Fruit fly (Drosophila melanogaster) whole organism, prepupa: ENCODE measurements around the gene CG3009.

Experiments used
- Blimp-1 ChIP-seq: fragments of 200-800 bp; sonication (Bioruptor generic); optimal IDR thresholded peaks from 3 replicates; lab custom pipeline; 2017; ENCODE audit warnings: missing biosample characterization, missing genetic modification characterization, mild to moderate bottlenecking, moderate library complexity, missing genetic modification reagents
- CG10631 ChIP-seq: fragments of 200-800 bp; sonication (Bioruptor generic); optimal IDR thresholded peaks from 2 replicates; lab custom pipeline; 2016; ENCODE audit warnings: missing biosample characterization, missing genetic modification characterization
- CG10669 ChIP-seq: fragments of 200-800 bp; sonication (Bioruptor generic); optimal IDR thresholded peaks from 3 replicates; lab custom pipeline; 2018; ENCODE audit warnings: missing biosample characterization, mild to moderate bottlenecking, missing genetic modification characterization, moderate library complexity
- CG11294 ChIP-seq: fragments of 200-800 bp; sonication (Bioruptor generic); IDR thresholded peaks from 2 replicates; pipeline ENCODE4 v1.3.6; 2022; ENCODE audit warnings: missing biosample characterization, missing genetic modification characterization
- CG11762 ChIP-seq: fragments of 200-800 bp; sonication (Bioruptor generic); optimal IDR thresholded peaks from 3 replicates; lab custom pipeline; 2016; ENCODE audit warnings: missing biosample characterization, missing genetic modification characterization; ENCODE audit not compliant: insufficient read depth
- CG11902 ChIP-seq: fragments of 200-800 bp; sonication (Bioruptor generic); optimal IDR thresholded peaks from 3 replicates; lab custom pipeline; 2016; ENCODE audit warnings: missing biosample characterization, missing genetic modification characterization
- CG15336 ChIP-seq: fragments of 200-800 bp; sonication (Bioruptor generic); IDR thresholded peaks from 2 replicates; pipeline ENCODE4 v1.3.6; 2022; ENCODE audit warnings: missing biosample characterization, missing genetic modification characterization
- CG1621 ChIP-seq: fragments of 200-800 bp; sonication (Bioruptor generic); optimal IDR thresholded peaks from 3 replicates; lab custom pipeline; 2018; ENCODE audit warnings: missing biosample characterization, mild to moderate bottlenecking, missing genetic modification characterization
- CG16779 ChIP-seq: fragments of 200-800 bp; sonication (Bioruptor generic); optimal IDR thresholded peaks from 3 replicates; lab custom pipeline; 2017; ENCODE audit warnings: missing biosample characterization, mild to moderate bottlenecking, missing genetic modification characterization
- CG3032 ChIP-seq: fragments of 200-800 bp; optimal IDR thresholded peaks from 2 replicates; lab custom pipeline; 2019; ENCODE audit warnings: missing biosample characterization, mild to moderate bottlenecking, missing genetic modification characterization, moderate library complexity
- CG31627 ChIP-seq: fragments of 200-800 bp; sonication (Bioruptor generic); optimal IDR thresholded peaks from 3 replicates; lab custom pipeline; 2016; ENCODE audit warnings: missing biosample characterization, missing genetic modification characterization
- CG32006 ChIP-seq: fragments of 200-800 bp; sonication (Bioruptor generic); optimal IDR thresholded peaks from 3 replicates; lab custom pipeline; 2017; ENCODE audit warnings: missing biosample characterization, mild to moderate bottlenecking, missing genetic modification characterization
- CG34406 ChIP-seq: fragments of 200-800 bp; sonication (Bioruptor generic); optimal IDR thresholded peaks from 3 replicates; lab custom pipeline; 2016; ENCODE audit warnings: missing biosample characterization, missing genetic modification characterization
- CG4318 ChIP-seq: fragments of 200-800 bp; sonication (Bioruptor generic); optimal IDR thresholded peaks from 3 replicates; lab custom pipeline; 2017; ENCODE audit warnings: missing biosample characterization, mild to moderate bottlenecking, missing genetic modification characterization
- CG6276 ChIP-seq: fragments of 200-800 bp; sonication (Bioruptor generic); optimal IDR thresholded peaks from 2 replicates; lab custom pipeline; 2017; ENCODE audit warnings: missing biosample characterization, mild to moderate bottlenecking, missing genetic modification characterization
- CG6792 ChIP-seq: fragments of 200-800 bp; sonication (Bioruptor generic); optimal IDR thresholded peaks from 3 replicates; lab custom pipeline; 2016; ENCODE audit warnings: missing biosample characterization, missing genetic modification characterization
- CG6808 ChIP-seq: fragments of 200-800 bp; sonication (Bioruptor generic); optimal IDR thresholded peaks from 3 replicates; lab custom pipeline; 2017; ENCODE audit warnings: missing biosample characterization, missing genetic modification characterization, mild to moderate bottlenecking, moderate library complexity, missing genetic modification reagents
- CG6854 ChIP-seq: fragments of 200-800 bp; sonication (Bioruptor generic); optimal IDR thresholded peaks from 2 replicates; lab custom pipeline; 2017; ENCODE audit warnings: missing biosample characterization, mild to moderate bottlenecking, missing genetic modification characterization
- CG7368 ChIP-seq: fragments of 200-800 bp; sonication (Bioruptor generic); optimal IDR thresholded peaks from 3 replicates; lab custom pipeline; 2016; ENCODE audit warnings: missing biosample characterization, missing genetic modification characterization
- CG8119 ChIP-seq: fragments of 200-800 bp; sonication (Bioruptor generic); IDR thresholded peaks from 3 replicates; pipeline ENCODE4 v1.3.6; 2022; ENCODE audit warnings: missing biosample characterization, missing genetic modification characterization
- CG8319 ChIP-seq: fragments of 200-800 bp; sonication (Bioruptor generic); optimal IDR thresholded peaks from 3 replicates; lab custom pipeline; 2016; ENCODE audit warnings: missing biosample characterization, missing genetic modification characterization
- CG8632 ChIP-seq: fragments of 200-800 bp; sonication (Bioruptor generic); optimal IDR thresholded peaks from 3 replicates; lab custom pipeline; 2016; ENCODE audit warnings: missing biosample characterization, missing genetic modification characterization
- CG9139 ChIP-seq: fragments of 200-800 bp; sonication (Bioruptor generic); optimal IDR thresholded peaks from 3 replicates; lab custom pipeline; 2017; ENCODE audit warnings: missing biosample characterization, mild to moderate bottlenecking, missing genetic modification characterization
- Eip75B ChIP-seq: fragments of 200-800 bp; sonication (Bioruptor generic); optimal IDR thresholded peaks from 3 replicates; lab custom pipeline; 2016; ENCODE audit warnings: missing biosample characterization, missing genetic modification characterization
- Eip93F ChIP-seq: fragments of 200-800 bp; sonication (Bioruptor generic); optimal IDR thresholded peaks from 2 replicates; lab custom pipeline; 2016; ENCODE audit warnings: missing biosample characterization, mild to moderate bottlenecking, missing genetic modification characterization
- Ets21C ChIP-seq: fragments of 200-800 bp; sonication (Bioruptor generic); optimal IDR thresholded peaks from 3 replicates; lab custom pipeline; 2016; ENCODE audit warnings: missing biosample characterization, missing genetic modification characterization
- Ets96B ChIP-seq: fragments of 200-800 bp; optimal IDR thresholded peaks from 2 replicates; lab custom pipeline; 2019; ENCODE audit warnings: missing biosample characterization, mild to moderate bottlenecking, missing genetic modification characterization, moderate library complexity
- Hr38 ChIP-seq: sonication (Bioruptor generic); optimal IDR thresholded peaks from 2 replicates; lab custom pipeline; 2016; ENCODE audit warnings: missing biosample characterization, missing genetic modification characterization
- Hr39 ChIP-seq: fragments of 200-800 bp; sonication (Bioruptor generic); optimal IDR thresholded peaks from 2 replicates; lab custom pipeline; 2016; ENCODE audit warnings: missing biosample characterization, missing genetic modification characterization
- Hr4 ChIP-seq: fragments of 200-800 bp; sonication (Bioruptor generic); optimal IDR thresholded peaks from 3 replicates; lab custom pipeline; 2016; ENCODE audit warnings: missing biosample characterization, missing genetic modification characterization
- Lpt ChIP-seq: fragments of 200-800 bp; sonication (Bioruptor generic); optimal IDR thresholded peaks from 3 replicates; lab custom pipeline; 2016; ENCODE audit warnings: missing biosample characterization, missing genetic modification characterization
- Met ChIP-seq: fragments of 200-800 bp; sonication (Bioruptor generic); optimal IDR thresholded peaks from 3 replicates; lab custom pipeline; 2016; ENCODE audit warnings: missing biosample characterization, missing genetic modification characterization
- OdsH ChIP-seq: fragments of 200-800 bp; sonication (Bioruptor generic); optimal IDR thresholded peaks from 3 replicates; lab custom pipeline; 2016; ENCODE audit warnings: missing biosample characterization, missing genetic modification characterization
- Smox ChIP-seq: fragments of 200-800 bp; sonication (Bioruptor generic); optimal IDR thresholded peaks from 3 replicates; lab custom pipeline; 2016; ENCODE audit warnings: missing biosample characterization, missing genetic modification characterization
- Sox14 ChIP-seq: fragments of 200-800 bp; sonication (Bioruptor generic); optimal IDR thresholded peaks from 3 replicates; lab custom pipeline; 2016; ENCODE audit warnings: missing biosample characterization, missing genetic modification characterization
- Sox15 ChIP-seq: fragments of 200-800 bp; sonication (Bioruptor generic); optimal IDR thresholded peaks from 3 replicates; lab custom pipeline; 2016; ENCODE audit warnings: missing biosample characterization, missing genetic modification characterization
- achi ChIP-seq: fragments of 200-800 bp; sonication (Bioruptor generic); optimal IDR thresholded peaks from 3 replicates; lab custom pipeline; 2016; ENCODE audit warnings: missing biosample characterization, missing genetic modification characterization
- acj6 ChIP-seq: fragments of 200-800 bp; sonication (Bioruptor generic); optimal IDR thresholded peaks from 3 replicates; lab custom pipeline; 2016; ENCODE audit warnings: missing biosample characterization, missing genetic modification characterization
- cyc ChIP-seq: fragments of 200-800 bp; sonication (Bioruptor generic); optimal IDR thresholded peaks from 3 replicates; lab custom pipeline; 2016; ENCODE audit warnings: missing biosample characterization, missing genetic modification characterization
- dac ChIP-seq: fragments of 200-800 bp; sonication (Bioruptor generic); optimal IDR thresholded peaks from 2 replicates; lab custom pipeline; 2017; ENCODE audit warnings: missing biosample characterization, mild to moderate bottlenecking, missing genetic modification characterization
- dsx ChIP-seq: fragments of 200-800 bp; optimal IDR thresholded peaks from 3 replicates; lab custom pipeline; 2019; ENCODE audit warnings: missing biosample characterization, mild to moderate bottlenecking, missing genetic modification characterization, moderate library complexity; ENCODE audit not compliant: poor library complexity, severe bottlenecking
- eg ChIP-seq: fragments of 200-800 bp; sonication (Bioruptor generic); IDR thresholded peaks from 3 replicates; pipeline ENCODE4 v1.3.6; 2022; ENCODE audit warnings: missing biosample characterization, missing genetic modification characterization
- esn ChIP-seq: fragments of 200-800 bp; sonication (Bioruptor generic); optimal IDR thresholded peaks from 2 replicates; lab custom pipeline; 2016; ENCODE audit warnings: missing biosample characterization, mild to moderate bottlenecking, missing genetic modification characterization, moderate library complexity
- fd59A ChIP-seq: fragments of 200-800 bp; sonication (Bioruptor generic); optimal IDR thresholded peaks from 2 replicates; lab custom pipeline; 2017; ENCODE audit warnings: missing biosample characterization, mild to moderate bottlenecking, missing genetic modification characterization, missing genetic modification reagents
- fd85E ChIP-seq: fragments of 200-800 bp; sonication (Bioruptor generic); optimal IDR thresholded peaks from 3 replicates; lab custom pipeline; 2016; ENCODE audit warnings: missing biosample characterization, missing genetic modification characterization
- lz ChIP-seq: fragments of 200-800 bp; sonication (Bioruptor generic); optimal IDR thresholded peaks from 3 replicates; lab custom pipeline; 2016; ENCODE audit warnings: missing biosample characterization, missing genetic modification characterization
- net ChIP-seq: fragments of 200-800 bp; sonication (Bioruptor generic); optimal IDR thresholded peaks from 3 replicates; lab custom pipeline; 2016; ENCODE audit warnings: missing biosample characterization, missing genetic modification characterization
- pdm3 ChIP-seq: fragments of 200-800 bp; sonication (Bioruptor generic); optimal IDR thresholded peaks from 3 replicates; lab custom pipeline; 2016; ENCODE audit warnings: missing biosample characterization, missing genetic modification characterization
- salr ChIP-seq, 2 experiments: fragments of 200-800 bp; sonication (Bioruptor generic); optimal IDR thresholded peaks; 3 replicates each; lab custom pipeline; 2016 to 2018; ENCODE audit warnings: missing biosample characterization in 2 of 2, missing genetic modification characterization in 2 of 2, mild to moderate bottlenecking in 1 of 2
- ss ChIP-seq, 2 experiments: fragments of 200-800 bp; sonication (Bioruptor generic); optimal IDR thresholded peaks; 2 replicates in 1 of 2; 3 replicates in 1 of 2; lab custom pipeline; 2017 to 2018; ENCODE audit warnings: mild to moderate bottlenecking in 2 of 2, missing biosample characterization in 2 of 2, missing genetic modification characterization in 2 of 2, moderate library complexity in 1 of 2
- svp ChIP-seq: fragments of 200-800 bp; sonication (Bioruptor generic); peaks from one replicate; lab custom pipeline; 2016; ENCODE audit warnings: missing biosample characterization, missing genetic modification characterization
- topi ChIP-seq: fragments of 200-800 bp; sonication (Bioruptor generic); optimal IDR thresholded peaks from 3 replicates; lab custom pipeline; 2016; ENCODE audit warnings: missing biosample characterization, missing genetic modification characterization
- vri ChIP-seq: fragments of 200-800 bp; sonication (Bioruptor generic); optimal IDR thresholded peaks from 3 replicates; lab custom pipeline; 2016; ENCODE audit warnings: missing biosample characterization, mild to moderate bottlenecking, missing genetic modification characterization

The CG3009 gene

dm6 chrX:4614945-4615344 is 51.6 kb downstream of the CG3009 start:
- TF ChIP-seq CG15336 (GFP tag; lab: Robert Waterston, UW) (0 out of 2 replicates have a peak, but pooled peaks have one; percentile 10), achi (GFP tag; lab: Kevin White, UChicago) (no peak), Blimp-1 (GFP tag; lab: Kevin White, UChicago) (no peak), ss (GFP tag; optimal IDR thresholded peaks at IDR 0.05; lab: Kevin White, UChicago) (no peak), fd59A (no peak), Ets96B (tag; lab: Kevin White, UChicago) (no peak), CG11902 (no peak), eg (GFP tag; lab: Robert Waterston, UW) (peak; percentile 52; the same call in 1 of the 3 replicates), CG10669 (no peak), CG10631 (GFP tag; lab: Kevin White, UChicago) (peak; percentile 8), CG11294 (GFP tag; lab: Robert Waterston, UW) (no peak), Hr39 (GFP tag; lab: Kevin White, UChicago) (peak; percentile 63), net (GFP tag; lab: Kevin White, UChicago) (peak; percentile 25), CG3032 (no peak), CG7368 (GFP tag; lab: Kevin White, UChicago) (peak; percentile 18), pdm3 (GFP tag; lab: Kevin White, UChicago) (peak; percentile 11), dac (GFP tag; lab: Kevin White, UChicago) (no peak), vri (GFP tag; lab: Kevin White, UChicago) (no peak), CG6792 (no peak), Sox15 (no peak), CG6276 (GFP tag; lab: Kevin White, UChicago) (no peak), cyc (peak; percentile 40), lz (GFP tag; lab: Kevin White, UChicago) (peak; percentile 20), acj6 (peak; percentile 25), CG9139 (GFP tag; lab: Kevin White, UChicago) (no peak), CG4318 (GFP tag; lab: Kevin White, UChicago) (no peak), esn (GFP tag; lab: Kevin White, UChicago) (peak; percentile 43), Eip93F (no peak), CG32006 (GFP tag; lab: Kevin White, UChicago) (peak; percentile 4), CG11762 (GFP tag; lab: Kevin White, UChicago) (no peak), CG6854 (GFP tag; lab: Kevin White, UChicago) (no peak), Eip75B (GFP tag; lab: Kevin White, UChicago) (peak; percentile 8), CG16779 (tag; lab: Kevin White, UChicago) (no peak), OdsH (peak; percentile 29), Hr4 (GFP tag; lab: Kevin White, UChicago) (no peak), fd85E (GFP tag; lab: Kevin White, UChicago) (no peak), CG34406 (peak; percentile 7), CG8632 (GFP tag; lab: Kevin White, UChicago) (no peak), salr (GFP tag; optimal IDR thresholded peaks at IDR 0.05; lab: Kevin White, UChicago) (no peak), Ets21C (GFP tag; lab: Kevin White, UChicago) (peak; percentile 8), Hr38 (GFP tag; lab: Kevin White, UChicago) (no peak), dsx (GFP tag; lab: Kevin White, UChicago) (no peak), Smox (GFP tag; lab: Kevin White, UChicago) (peak; percentile 31), CG6808 (GFP tag; lab: Kevin White, UChicago) (no peak), CG31627 (peak; percentile 33), CG8119 (GFP tag; lab: Robert Waterston, UW) (0 out of 3 replicates have a peak, but pooled peaks have one; percentile 13), CG1621 (tag; lab: Kevin White, UChicago) (no peak), Met (GFP tag; lab: Kevin White, UChicago) (peak; percentile 18), Sox14 (GFP tag; lab: Kevin White, UChicago) (no peak), svp (GFP tag; lab: Kevin White, UChicago) (peak; percentile 52), CG8319 (GFP tag; lab: Kevin White, UChicago) (no peak), Lpt (no peak), topi (GFP tag; lab: Kevin White, UChicago) (peak; percentile 50)
